Worm (Caenorhabditis elegans) whole organism, L4 larva: ENCODE data around the gene fcmt-1.

Experiments used
- F26F4.8 ChIP-seq: fragments of 200-800 bp; sonication (Bioruptor generic); conservative IDR thresholded peaks from 2 replicates; pipeline ENCODE4 v1.3.6; 2022; ENCODE audit warnings: missing genetic modification characterization, missing compliant biosample characterization
- F44E2.7 ChIP-seq: fragments of 200-800 bp; sonication (Bioruptor generic); IDR thresholded peaks from 2 replicates; pipeline ENCODE4 v2.1.2; 2022; ENCODE audit warnings: missing genetic modification characterization, missing compliant biosample characterization
- F49E8.2 ChIP-seq: sonication (generic microtip); optimal IDR thresholded peaks from 2 replicates; lab custom pipeline; 2016; ENCODE audit warnings: missing compliant biosample characterization, mild to moderate bottlenecking, missing genetic modification characterization, borderline replicate concordance
- T20F7.1 ChIP-seq: fragments of 200-800 bp; sonication (Bioruptor generic); optimal IDR thresholded peaks from 2 replicates; lab custom pipeline; 2018; ENCODE audit warnings: mild to moderate bottlenecking, missing genetic modification characterization, missing compliant biosample characterization
- Y105C5A.15 ChIP-seq: fragments of 200-800 bp; sonication (Bioruptor generic); IDR thresholded peaks from 2 replicates; pipeline ENCODE4 v1.3.6; 2022; ENCODE audit warnings: missing genetic modification characterization, missing compliant biosample characterization
- Y75B8A.6 ChIP-seq: fragments of 200-800 bp; sonication (Bioruptor generic); IDR thresholded peaks from 2 replicates; pipeline ENCODE4 v1.3.6; 2022; ENCODE audit warnings: missing genetic modification reagents, missing genetic modification characterization, missing compliant biosample characterization
- ZK337.2 ChIP-seq: fragments of 200-800 bp; sonication (Bioruptor generic); IDR thresholded peaks from 2 replicates; pipeline ENCODE4 v1.3.6; 2022; ENCODE audit warnings: missing genetic modification reagents, missing genetic modification characterization, missing compliant biosample characterization
- ZK546.5 ChIP-seq, 2 experiments: sonication (generic microtip); optimal IDR thresholded peaks; 2 replicates each; lab custom pipeline; 2017; ENCODE audit warnings: missing biosample characterization in 2 of 2, missing genetic modification characterization in 2 of 2
- aly-2 ChIP-seq: sonication (generic microtip); optimal IDR thresholded peaks from 2 replicates; lab custom pipeline; 2018; ENCODE audit warnings: missing biosample characterization, missing genetic modification characterization
- attf-4 ChIP-seq: sonication (generic microtip); optimal IDR thresholded peaks from 3 replicates; lab custom pipeline; 2017; ENCODE audit warnings: missing biosample characterization, missing genetic modification characterization
- ceh-28 ChIP-seq: fragments of 150-350 bp; optimal IDR thresholded peaks from 2 replicates; lab custom pipeline; 2014; ENCODE audit warnings: missing biosample characterization, missing genetic modification reagents, missing genetic modification characterization
- ceh-82 ChIP-seq: sonication (generic microtip); optimal IDR thresholded peaks from 2 replicates; lab custom pipeline; 2017; ENCODE audit warnings: missing biosample characterization, missing genetic modification characterization
- ces-1 ChIP-seq: fragments of 150-350 bp; sonication (generic microtip); optimal IDR thresholded peaks from 4 replicates; lab custom pipeline; 2014; ENCODE audit warnings: missing biosample characterization, missing genetic modification reagents, missing genetic modification characterization
- daf-12 ChIP-seq: fragments of 150-350 bp; optimal IDR thresholded peaks from 2 replicates; lab custom pipeline; 2014; ENCODE audit warnings: missing biosample characterization, missing genetic modification reagents, missing genetic modification characterization
- daf-8 ChIP-seq: fragments of 200-800 bp; sonication (Bioruptor generic); IDR thresholded peaks from 2 replicates; pipeline ENCODE4 v1.3.6; 2022; ENCODE audit warnings: missing genetic modification characterization, missing compliant biosample characterization
- dmd-6 ChIP-seq: fragments of 200-800 bp; sonication (Bioruptor generic); IDR thresholded peaks from 2 replicates; pipeline ENCODE4 v1.3.6; 2022; ENCODE audit warnings: missing genetic modification reagents, missing genetic modification characterization, missing compliant biosample characterization
- dmd-9 ChIP-seq: fragments of 200-800 bp; sonication (Bioruptor generic); IDR thresholded peaks from 2 replicates; pipeline ENCODE4 v1.3.6; 2022; ENCODE audit warnings: missing genetic modification reagents, missing genetic modification characterization, missing compliant biosample characterization
- duxl-1 ChIP-seq: sonication (generic microtip); optimal IDR thresholded peaks from 2 replicates; lab custom pipeline; 2016; ENCODE audit warnings: mild to moderate bottlenecking, missing genetic modification characterization, moderate library complexity, missing compliant biosample characterization; ENCODE audit not compliant: poor library complexity
- dve-1 ChIP-seq: sonication (generic microtip); optimal IDR thresholded peaks from 2 replicates; lab custom pipeline; 2017; ENCODE audit warnings: antibody characterized with exemption, mild to moderate bottlenecking, missing genetic modification characterization, missing compliant biosample characterization; ENCODE audit not compliant: insufficient read depth
- egl-43 ChIP-seq: fragments of 200-800 bp; sonication (Bioruptor generic); IDR thresholded peaks from 2 replicates; pipeline ENCODE4 v1.3.6; 2022; ENCODE audit warnings: missing genetic modification reagents, missing genetic modification characterization, missing compliant biosample characterization
- fkh-10 ChIP-seq: fragments of 150-350 bp; optimal IDR thresholded peaks from 2 replicates; lab custom pipeline; 2014; ENCODE audit warnings: missing biosample characterization, missing genetic modification reagents, missing genetic modification characterization
- gei-8 ChIP-seq: fragments of 200-800 bp; sonication (Bioruptor generic); optimal IDR thresholded peaks from 2 replicates; lab custom pipeline; 2018; ENCODE audit warnings: mild to moderate bottlenecking, missing genetic modification characterization, missing compliant biosample characterization
- hif-1 ChIP-seq, 2 experiments: sonication (generic microtip); optimal IDR thresholded peaks; 2 replicates each; lab custom pipeline; 2016 to 2017; ENCODE audit warnings: missing compliant biosample characterization in 2 of 2, missing genetic modification characterization in 2 of 2, missing genetic modification reagents in 2 of 2, missing genotype in 2 of 2, mild to moderate bottlenecking in 1 of 2
- hlh-30 ChIP-seq: sonication (generic microtip); optimal IDR thresholded peaks from 2 replicates; lab custom pipeline; 2017; ENCODE audit warnings: antibody characterized with exemption, mild to moderate bottlenecking, missing genetic modification characterization, missing compliant biosample characterization; ENCODE audit not compliant: insufficient read depth
- hmg-1.1 ChIP-seq: fragments of 200-800 bp; sonication (Bioruptor generic); IDR thresholded peaks from 2 replicates; pipeline ENCODE4 v1.3.6; 2022; ENCODE audit warnings: missing genetic modification reagents, missing genetic modification characterization, missing compliant biosample characterization
- lin-1 ChIP-seq: fragments of 200-800 bp; sonication (Bioruptor generic); IDR thresholded peaks from 2 replicates; pipeline ENCODE4 v1.3.6; 2022; ENCODE audit warnings: missing genetic modification reagents, missing genetic modification characterization, missing compliant biosample characterization
- lin-29 ChIP-seq: fragments of 200-800 bp; sonication (Bioruptor generic); IDR thresholded peaks from 2 replicates; pipeline ENCODE4 v1.3.6; 2022; ENCODE audit warnings: missing genetic modification reagents, missing genetic modification characterization, missing compliant biosample characterization
- lin-38 ChIP-seq: fragments of 200-800 bp; sonication (Bioruptor generic); IDR thresholded peaks from 2 replicates; pipeline ENCODE4 v1.3.6; 2022; ENCODE audit warnings: missing genetic modification reagents, missing genetic modification characterization, missing compliant biosample characterization
- lir-3 ChIP-seq: sonication (generic microtip); optimal IDR thresholded peaks from 2 replicates; lab custom pipeline; 2016; ENCODE audit warnings: mild to moderate bottlenecking, missing genetic modification characterization, missing compliant biosample characterization
- madf-5 ChIP-seq, 2 experiments: fragments of 200-800 bp; sonication (Bioruptor generic); IDR thresholded peaks; 2 replicates each; pipeline ENCODE4 v1.3.6; 2022; ENCODE audit warnings: missing compliant biosample characterization in 2 of 2, missing genetic modification characterization in 2 of 2
- mdt-29 ChIP-seq: fragments of 200-800 bp; sonication (Bioruptor generic); IDR thresholded peaks from 2 replicates; pipeline ENCODE4 v1.3.6; 2022; ENCODE audit warnings: missing genetic modification reagents, missing genetic modification characterization, missing compliant biosample characterization
- mep-1 ChIP-seq: fragments of 150-350 bp; sonication (generic microtip); optimal IDR thresholded peaks from 3 replicates; lab custom pipeline; 2014; ENCODE audit warnings: missing biosample characterization, missing genetic modification characterization
- mes-2 ChIP-seq: sonication (generic microtip); optimal IDR thresholded peaks from 2 replicates; lab custom pipeline; 2016; ENCODE audit warnings: missing genotype, mild to moderate bottlenecking, missing genetic modification characterization, missing compliant biosample characterization; ENCODE audit not compliant: poor library complexity, severe bottlenecking
- mxl-3 ChIP-seq: fragments of 200-800 bp; sonication (Bioruptor generic); optimal IDR thresholded peaks from 2 replicates; lab custom pipeline; 2018; ENCODE audit warnings: mild to moderate bottlenecking, missing genetic modification characterization, missing compliant biosample characterization
- nhr-102 ChIP-seq: sonication (generic microtip); optimal IDR thresholded peaks from 2 replicates; lab custom pipeline; 2016; ENCODE audit warnings: mild to moderate bottlenecking, missing genetic modification characterization, moderate library complexity, missing compliant biosample characterization
- nhr-111 ChIP-seq: fragments of 200-800 bp; sonication (Bioruptor generic); optimal IDR thresholded peaks from 2 replicates; lab custom pipeline; 2018; ENCODE audit warnings: mild to moderate bottlenecking, missing genetic modification characterization, missing compliant biosample characterization
- nhr-41 ChIP-seq: fragments of 200-800 bp; sonication (Bioruptor generic); IDR thresholded peaks from 2 replicates; pipeline ENCODE4 v1.3.6; 2022; ENCODE audit warnings: missing genetic modification reagents, missing genetic modification characterization, missing compliant biosample characterization
- nhr-48 ChIP-seq: sonication (generic microtip); optimal IDR thresholded peaks from 2 replicates; lab custom pipeline; 2016; ENCODE audit warnings: mild to moderate bottlenecking, missing genetic modification characterization, missing compliant biosample characterization
- nhr-6 ChIP-seq: fragments of 150-350 bp; optimal IDR thresholded peaks from 2 replicates; lab custom pipeline; 2014; ENCODE audit warnings: missing biosample characterization, missing genetic modification characterization
- nhr-77 ChIP-seq: fragments of 150-350 bp; optimal IDR thresholded peaks from 2 replicates; lab custom pipeline; 2014; ENCODE audit warnings: missing biosample characterization, missing genetic modification characterization
- pha-4 ChIP-seq, 2 experiments: fragments of 150-350 bp in 1 of 2; fragments of 200-800 bp in 1 of 2; sonication (Bioruptor generic) in 1 of 2; IDR thresholded peaks in 1 of 2; optimal IDR thresholded peaks in 1 of 2; 2 replicates each; pipeline versions ENCODE4 v1.3.6 to Lab custom; 2014 to 2022; ENCODE audit warnings: missing genetic modification characterization in 2 of 2, missing genetic modification reagents in 2 of 2, missing biosample characterization in 1 of 2, missing compliant biosample characterization in 1 of 2
- snpc-4 ChIP-seq: fragments of 150-350 bp; optimal IDR thresholded peaks from 2 replicates; lab custom pipeline; 2014; ENCODE audit warnings: missing biosample characterization, missing genetic modification characterization
- spr-1 ChIP-seq: sonication (generic microtip); optimal IDR thresholded peaks from 2 replicates; lab custom pipeline; 2016; ENCODE audit warnings: mild to moderate bottlenecking, missing genetic modification characterization, missing compliant biosample characterization
- unc-130 ChIP-seq: sonication (generic microtip); optimal IDR thresholded peaks from 2 replicates; lab custom pipeline; 2016; ENCODE audit warnings: missing genetic modification reagents, missing genetic modification characterization, missing compliant biosample characterization
- unc-62 ChIP-seq, 3 experiments: fragments of 150-350 bp in 1 of 3; sonication (generic microtip); optimal IDR thresholded peaks in 2 of 3; peaks in 1 of 3; 1 replicate in 1 of 3; 2 replicates in 2 of 3; lab custom pipeline; 2014 to 2017; ENCODE audit warnings: missing biosample characterization in 3 of 3, missing genetic modification characterization in 3 of 3, missing genetic modification reagents in 3 of 3, missing genotype in 1 of 3
- zfp-2 ChIP-seq: sonication (generic microtip); optimal IDR thresholded peaks from 2 replicates; lab custom pipeline; 2016; ENCODE audit warnings: mild to moderate bottlenecking, missing genetic modification characterization, missing compliant biosample characterization
- zfp-3 ChIP-seq: fragments of 200-800 bp; sonication (Bioruptor generic); conservative IDR thresholded peaks from 2 replicates; pipeline ENCODE4 v1.3.6; 2022; ENCODE audit warnings: missing genetic modification reagents, missing genetic modification characterization, missing compliant biosample characterization
- zip-2 ChIP-seq: fragments of 150-350 bp; optimal IDR thresholded peaks from 2 replicates; lab custom pipeline; 2014; ENCODE audit warnings: missing biosample characterization, missing genetic modification characterization
- ztf-11 ChIP-seq: fragments of 150-350 bp; optimal IDR thresholded peaks from 2 replicates; lab custom pipeline; 2014; ENCODE audit warnings: missing biosample characterization, missing genetic modification characterization
- ztf-7 ChIP-seq: fragments of 150-350 bp; optimal IDR thresholded peaks from 2 replicates; lab custom pipeline; 2014; ENCODE audit warnings: missing biosample characterization, missing genetic modification characterization

The fcmt-1 gene

ce11 chrII:11756684-11757107, 47.3 kb upstream of the fcmt-1 start (continued):
- TF ChIP-seq mep-1 (peak; percentile 93), nhr-77 (tag; lab: Kevin White, UChicago) (no peak), nhr-102 (tag; lab: Kevin White, UChicago) (no peak), zip-2 (peak; percentile 37), lin-1 (GFP tag; lab: Robert Waterston, UW) (peak; percentile 88), dmd-9 (GFP tag; lab: Robert Waterston, UW) (peak; percentile 55; the same call in 1 of the 2 replicates), daf-8 (GFP tag; lab: Robert Waterston, UW) (no peak), F44E2.7 (GFP tag; lab: Robert Waterston, UW) (no peak), ztf-11 (tag; lab: Kevin White, UChicago) (no peak), madf-5 (GFP tag; IDR thresholded peaks at IDR 0.05; lab: Robert Waterston, UW) (peak; percentile 21 to 78; a peak in 2 of 4 replicates), hlh-30 (tag; lab: Kevin White, UChicago) (peak; percentile 35), nhr-48 (tag; lab: Kevin White, UChicago) (no peak), Y105C5A.15 (GFP tag; lab: Robert Waterston, UW) (no peak), mdt-29 (GFP tag; lab: Robert Waterston, UW) (peak; percentile 56; the same call in 1 of the 2 replicates), duxl-1 (no peak), lin-38 (GFP tag; lab: Robert Waterston, UW) (peak; percentile 76), mes-2 (tag; lab: Kevin White, UChicago) (no peak), ZK546.5 (tag; optimal IDR thresholded peaks at IDR 0.05; lab: Kevin White, UChicago) (no peak), ces-1 (GFP tag; lab: Kevin White, UChicago) (no peak), Y75B8A.6 (GFP tag; lab: Robert Waterston, UW) (peak; percentile 92), F26F4.8 (no peak), daf-12 (tag; lab: Kevin White, UChicago) (no peak), nhr-111 (GFP tag; lab: Kevin White, UChicago) (no peak), ZK337.2 (GFP tag; lab: Robert Waterston, UW) (no peak), unc-130 (GFP tag; lab: Kevin White, UChicago) (no peak), hmg-1.1 (GFP tag; lab: Robert Waterston, UW) (peak; percentile 79), dmd-6 (GFP tag; lab: Robert Waterston, UW) (peak; percentile 69), ceh-82 (tag; lab: Kevin White, UChicago) (no peak), hif-1 (tag; optimal IDR thresholded peaks at IDR 0.05; lab: Kevin White, UChicago) (no peak), lin-29 (GFP tag; lab: Robert Waterston, UW) (no peak; the same call in 1 of the 2 replicates), snpc-4 (tag; lab: Kevin White, UChicago) (no peak), ztf-7 (peak; percentile 66), pha-4 (GFP tag; IDR thresholded peaks at IDR 0.05; lab: Robert Waterston, UW) (peak; percentile 87), pha-4 (tag; optimal IDR thresholded peaks at IDR 0.05; lab: Kevin White, UChicago) (peak; percentile 75), egl-43 (GFP tag; lab: Robert Waterston, UW) (peak; percentile 84), nhr-6 (tag; lab: Kevin White, UChicago) (peak; percentile 48), unc-62 (GFP tag; optimal IDR thresholded peaks at IDR 0.05 in 1 of 2; lab: Kevin White, UChicago) (no peak), unc-62 (tag; optimal IDR thresholded peaks at IDR 0.05; lab: Kevin White, UChicago) (no peak), mxl-3 (GFP tag; lab: Kevin White, UChicago) (no peak), lir-3 (tag; lab: Kevin White, UChicago) (no peak), spr-1 (tag; lab: Kevin White, UChicago) (peak; percentile 37), gei-8 (GFP tag; lab: Kevin White, UChicago) (no peak), nhr-41 (GFP tag; lab: Robert Waterston, UW) (peak; percentile 89), F49E8.2 (tag; lab: Kevin White, UChicago) (no peak), aly-2 (tag; lab: Kevin White, UChicago) (peak; percentile 39), zfp-2 (no peak), zfp-3 (peak; percentile 99), dve-1 (tag; lab: Kevin White, UChicago) (peak; percentile 91), attf-4 (tag; lab: Kevin White, UChicago) (no peak), fkh-10 (no peak), T20F7.1 (GFP tag; lab: Kevin White, UChicago) (peak; percentile 57), ceh-28 (no peak)
